Worm (Caenorhabditis elegans) whole organism, L1 larva: ENCODE measurements around the gene EGAP5.1.

Experiments
- alr-1 ChIP-seq: fragments of 200-800 bp; sonication (Bioruptor generic); optimal IDR thresholded peaks from 2 replicates; lab custom pipeline; 2018; ENCODE audit warnings: borderline replicate concordance, mild to moderate bottlenecking, missing genetic modification characterization, missing compliant biosample characterization
- ceh-88 ChIP-seq: fragments of 200-800 bp; sonication (Bioruptor generic); IDR thresholded peaks from 2 replicates; pipeline ENCODE4 v1.3.6; 2022; ENCODE audit warnings: missing genetic modification characterization, missing compliant biosample characterization
- grh-1 ChIP-seq: fragments of 200-800 bp; sonication (Bioruptor generic); IDR thresholded peaks from 2 replicates; pipeline ENCODE4 v1.3.6; 2022; ENCODE audit warnings: missing genetic modification reagents, missing genetic modification characterization, missing compliant biosample characterization
- jun-1 ChIP-seq: fragments of 150-350 bp; optimal IDR thresholded peaks from 2 replicates; lab custom pipeline; 2014; ENCODE audit warnings: missing biosample characterization, missing genetic modification reagents, missing genetic modification characterization
- nhr-11 ChIP-seq: fragments of 150-350 bp; optimal IDR thresholded peaks from 2 replicates; lab custom pipeline; 2014; ENCODE audit warnings: missing biosample characterization, missing genetic modification characterization
- nhr-237 ChIP-seq: fragments of 150-350 bp; optimal IDR thresholded peaks from 2 replicates; lab custom pipeline; 2014; ENCODE audit warnings: missing biosample characterization, missing genetic modification characterization
- unc-130 ChIP-seq: fragments of 150-350 bp; optimal IDR thresholded peaks from 2 replicates; lab custom pipeline; 2017; ENCODE audit warnings: missing biosample characterization, missing genetic modification characterization, inconsistent platforms
- unc-62 ChIP-seq: fragments of 150-350 bp; optimal IDR thresholded peaks from 2 replicates; lab custom pipeline; 2014; ENCODE audit warnings: missing biosample characterization, missing genetic modification reagents, missing genetic modification characterization
- xbp-1 ChIP-seq: sonication (generic microtip); optimal IDR thresholded peaks from 2 replicates; lab custom pipeline; 2016; ENCODE audit warnings: missing genetic modification characterization, missing compliant biosample characterization
- ztf-4 ChIP-seq: fragments of 150-350 bp; optimal IDR thresholded peaks from 2 replicates; lab custom pipeline; 2014; ENCODE audit warnings: missing biosample characterization, missing genetic modification characterization

DNA sequence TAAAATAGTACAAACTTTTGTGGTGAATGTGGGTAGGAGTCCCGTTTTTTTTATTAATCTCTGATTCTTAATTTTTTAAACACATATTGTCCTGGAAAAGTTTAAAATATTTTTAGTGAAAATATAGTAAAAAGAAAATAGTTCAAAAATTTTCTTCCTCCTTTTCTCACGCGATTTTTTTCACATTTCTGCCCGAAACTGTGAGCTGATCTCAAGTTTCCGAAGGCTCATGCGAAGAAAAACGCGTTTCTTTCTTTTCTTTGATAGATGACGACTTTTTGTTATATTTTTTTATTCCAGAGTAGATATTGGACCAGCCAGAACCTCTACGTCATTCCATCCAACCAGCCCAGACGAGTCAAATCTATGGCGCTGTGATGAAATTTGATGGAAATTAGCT is 21.1 kb downstream of the EGAP5.1 start, which contains the start of gene T03G11.9:
- TF ChIP-seq grh-1 (GFP tag; lab: Robert Waterston, UW) = no peak
- no peak for TF ChIP-seq nhr-11
- no peak for TF ChIP-seq unc-62 (GFP tag; lab: Kevin White, UChicago)
- no peak for TF ChIP-seq ceh-88 (GFP tag; lab: Robert Waterston, UW)
- TF ChIP-seq jun-1 = no peak
- no peak for TF ChIP-seq alr-1 (tag; lab: Kevin White, UChicago)
- no peak for TF ChIP-seq unc-130 (tag; lab: Kevin White, UChicago)
- no peak for TF ChIP-seq nhr-237
- no peak for TF ChIP-seq xbp-1 (tag; lab: Kevin White, UChicago)
- TF ChIP-seq ztf-4 = no peak
